Fruit fly (Drosophila melanogaster): ENCODE data around the gene Clk.

Clk gene

dm6 chr3L:7759835-7760780, 15.3 kb downstream of the Clk start, which contains the start of gene Hn:
Hn (plus strand) TSS chr3L:7760453.
- TF ChIP-seq D1 (tag; optimal IDR thresholded peaks at IDR 0.05) (no peak), CG32121 (GFP tag; IDR thresholded peaks at IDR 0.05) (no peak), CG10348 (GFP tag; IDR thresholded peaks at IDR 0.05) (no peak), CG9948 (tag; optimal IDR thresholded peaks at IDR 0.05) (no peak), fd96Ca (GFP tag; IDR thresholded peaks at IDR 0.05) (no peak), CG17806 (tag; optimal IDR thresholded peaks at IDR 0.05) (no peak), EcR (GFP tag; optimal IDR thresholded peaks at IDR 0.05) (no peak), CG8301 (tag; optimal IDR thresholded peaks at IDR 0.05) (no peak), CG15710 (tag; optimal IDR thresholded peaks at IDR 0.05) (no peak), Pif1A (GFP tag; optimal IDR thresholded peaks at IDR 0.05) (no peak), gl (tag; optimal IDR thresholded peaks at IDR 0.05) (no peak)

DNA sequence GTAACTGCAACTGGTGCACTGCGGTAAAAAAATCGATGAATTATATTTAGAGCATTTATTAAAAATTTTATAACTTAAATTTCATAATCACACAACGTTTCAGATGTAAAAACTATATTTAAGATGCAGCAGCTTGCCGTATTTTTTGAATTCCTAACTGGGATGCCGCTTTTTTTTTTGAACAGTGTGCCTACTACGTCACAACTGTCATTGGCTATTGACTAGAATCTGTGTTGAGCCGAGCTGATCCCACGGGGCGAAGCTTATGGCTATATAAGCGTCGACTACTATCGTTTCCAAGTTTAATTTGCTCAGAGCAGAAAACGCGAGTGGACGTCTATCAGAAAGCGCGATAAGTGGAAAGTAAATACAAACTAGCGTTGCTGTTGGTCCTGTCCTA, 21.3 kb downstream of the Clk start, which contains the start of gene CG7409:
Gene CG7409 (plus strand): TSS at position 301 of the 400 bp plus-strand sequence.
- TF ChIP-seq CG34367 (tag; optimal IDR thresholded peaks at IDR 0.05) (no peak), Snoo (tag; optimal IDR thresholded peaks at IDR 0.05) (no peak), CG8159 (tag; optimal IDR thresholded peaks at IDR 0.05) (no peak), CG17806 (tag; optimal IDR thresholded peaks at IDR 0.05) (no peak), CG15710 (tag; optimal IDR thresholded peaks at IDR 0.05) (no peak), Pif1A (GFP tag; optimal IDR thresholded peaks at IDR 0.05) (no peak), D1 (tag; optimal IDR thresholded peaks at IDR 0.05) (no peak), CG8301 (tag; optimal IDR thresholded peaks at IDR 0.05) (no peak), rn (GFP tag; IDR thresholded peaks at IDR 0.05) (no peak)

dm6 chr3L:7747044-7747443, 28.4 kb downstream of the Clk start, which contains the start of gene CG13685:
CG13685 (plus strand) TSS chr3L:7747344.
- TF ChIP-seq CG9948 (tag; optimal IDR thresholded peaks at IDR 0.05) (no peak), CG4496 (GFP tag; IDR thresholded peaks at IDR 0.05) (peak; percentile 46; the same call in 1 of the 3 replicates)

DNA sequence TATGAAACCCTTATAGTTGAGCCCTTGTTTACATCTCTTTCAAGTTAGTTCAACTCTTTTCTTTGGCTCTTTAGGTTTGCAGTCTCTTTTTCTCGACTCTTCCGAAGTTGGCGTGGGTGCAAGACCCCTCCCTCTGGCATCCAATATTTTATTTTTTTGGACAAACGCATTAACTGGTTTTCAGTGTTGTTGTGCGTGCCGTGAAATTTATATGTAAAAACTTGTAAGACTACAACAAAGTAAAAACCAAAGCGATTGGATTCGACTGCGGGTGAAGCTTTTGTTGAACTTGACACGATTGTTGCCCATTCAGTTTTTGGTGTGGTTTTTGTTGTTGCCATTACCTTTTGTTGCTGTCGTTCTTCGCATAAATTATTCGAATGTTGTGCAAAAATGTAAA, 31.7 kb downstream of the Clk start:
- no peak for TF ChIP-seq fd96Ca (GFP tag; IDR thresholded peaks at IDR 0.05)
- peak; percentile 29 for TF ChIP-seq EcR (GFP tag; optimal IDR thresholded peaks at IDR 0.05)

DNA sequence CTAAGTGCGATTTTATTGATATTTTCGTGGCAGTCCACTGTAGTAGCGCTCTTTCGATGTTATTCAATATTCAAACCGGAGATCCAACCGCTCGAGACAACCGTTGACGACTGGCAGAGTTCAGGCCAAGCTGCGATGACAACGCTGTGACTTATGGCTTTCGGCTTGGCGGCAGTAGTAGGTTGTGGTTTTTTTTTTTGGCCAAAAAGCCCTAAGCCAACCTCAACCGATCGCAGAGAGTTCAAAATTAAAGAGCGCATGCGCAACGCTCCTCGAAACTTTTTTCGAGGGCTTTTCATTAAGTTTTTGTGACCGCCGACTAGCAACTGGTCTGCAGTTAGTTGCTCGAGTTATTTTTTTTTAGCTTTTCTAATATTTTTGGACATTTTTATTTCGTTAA, 32.5 kb downstream of the Clk start, which contains the start of gene Snmp2:
Gene Snmp2 (minus strand): TSS at position 101 of the 400 bp plus-strand sequence.
- TF ChIP-seq rn (GFP tag; IDR thresholded peaks at IDR 0.05) (no peak), gl (tag; optimal IDR thresholded peaks at IDR 0.05) (no peak), CG34367 (tag; optimal IDR thresholded peaks at IDR 0.05) (no peak), CG32121 (GFP tag; IDR thresholded peaks at IDR 0.05) (no peak), CG8159 (tag; optimal IDR thresholded peaks at IDR 0.05) (no peak), CG8301 (tag; optimal IDR thresholded peaks at IDR 0.05) (no peak), CG10348 (GFP tag; IDR thresholded peaks at IDR 0.05) (no peak), CG14655 (GFP tag; optimal IDR thresholded peaks at IDR 0.05) (no peak), Snoo (tag; optimal IDR thresholded peaks at IDR 0.05) (no peak), CG9948 (tag; optimal IDR thresholded peaks at IDR 0.05) (no peak), fd96Ca (GFP tag; IDR thresholded peaks at IDR 0.05) (no peak), CG4496 (GFP tag; IDR thresholded peaks at IDR 0.05) (no peak), D1 (tag; optimal IDR thresholded peaks at IDR 0.05) (no peak)

dm6 chr3L:7741953-7742352, 33.5 kb downstream of the Clk start:
- TF ChIP-seq CG8159 (tag; optimal IDR thresholded peaks at IDR 0.05) (no peak), CG10348 (GFP tag; IDR thresholded peaks at IDR 0.05) (no peak), fd96Ca (GFP tag; IDR thresholded peaks at IDR 0.05) (no peak), rn (GFP tag; IDR thresholded peaks at IDR 0.05) (no peak), D1 (tag; optimal IDR thresholded peaks at IDR 0.05) (no peak), Pif1A (GFP tag; optimal IDR thresholded peaks at IDR 0.05) (no peak), Pif1B (GFP tag; optimal IDR thresholded peaks at IDR 0.05) (no peak), CG4496 (GFP tag; IDR thresholded peaks at IDR 0.05) (no peak), CG15710 (tag; optimal IDR thresholded peaks at IDR 0.05) (no peak), CG8301 (tag; optimal IDR thresholded peaks at IDR 0.05) (no peak), CG14655 (GFP tag; optimal IDR thresholded peaks at IDR 0.05) (no peak), CG17806 (tag; optimal IDR thresholded peaks at IDR 0.05) (no peak)

DNA sequence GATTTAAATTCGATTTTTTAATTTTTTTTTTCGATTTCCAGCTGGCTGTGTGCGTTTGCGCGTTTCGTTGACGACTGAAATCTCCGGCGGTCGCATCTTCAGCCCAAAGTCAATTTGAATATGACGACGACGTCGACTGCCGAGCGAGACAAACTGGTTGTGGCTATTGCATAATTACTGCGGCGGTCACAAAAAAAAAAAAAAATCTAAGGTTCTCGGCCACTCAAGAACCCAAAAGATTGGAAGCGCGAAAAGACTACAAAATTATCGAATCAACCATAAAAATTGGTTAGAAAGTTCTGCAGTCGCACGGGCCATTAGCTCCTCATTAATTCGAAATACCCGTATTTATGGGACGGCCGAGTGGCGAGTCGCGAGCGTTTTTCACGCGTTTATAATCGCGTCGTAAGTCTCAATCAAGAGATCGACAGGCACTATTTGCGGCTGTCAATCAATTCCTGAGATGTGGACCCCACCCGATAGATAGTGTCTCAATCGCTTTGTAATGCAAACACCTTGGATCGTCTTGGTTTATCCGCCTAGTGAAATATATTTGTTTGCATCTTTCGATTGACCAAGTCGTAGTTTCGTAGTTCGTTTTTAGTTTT, 43.2 kb downstream of the Clk start, which contains the start of gene CG8492:
Gene CG8492 (minus strand): TSS at position 51 of the 608 bp plus-strand sequence.
- TF ChIP-seq EcR (GFP tag; optimal IDR thresholded peaks at IDR 0.05) = no peak
- no peak for TF ChIP-seq Pif1A (GFP tag; optimal IDR thresholded peaks at IDR 0.05)
- no peak for TF ChIP-seq gl (tag; optimal IDR thresholded peaks at IDR 0.05)
- no peak for TF ChIP-seq fd96Ca (GFP tag; IDR thresholded peaks at IDR 0.05)
- TF ChIP-seq CG4496 (GFP tag; IDR thresholded peaks at IDR 0.05) = no peak
- TF ChIP-seq CG34367 (tag; optimal IDR thresholded peaks at IDR 0.05) = no peak
- TF ChIP-seq CG9948 (tag; optimal IDR thresholded peaks at IDR 0.05) = no peak
- TF ChIP-seq Pif1B (GFP tag; optimal IDR thresholded peaks at IDR 0.05) = no peak
- TF ChIP-seq D1 (tag; optimal IDR thresholded peaks at IDR 0.05) = no peak
- no peak for TF ChIP-seq CG12605 (GFP tag; IDR thresholded peaks at IDR 0.05)
- TF ChIP-seq CG32121 (GFP tag; IDR thresholded peaks at IDR 0.05) = no peak
- TF ChIP-seq rn (GFP tag; IDR thresholded peaks at IDR 0.05) = no peak

Measured in whole organism, pupa.